Worm (Caenorhabditis elegans) whole organism, young adult: Measurements from ENCODE around the gene F09B12.7.

ENCODE experiments used
- B0336.3 ChIP-seq: fragments of 200-800 bp; sonication (Bioruptor generic); IDR thresholded peaks from 2 replicates; pipeline ENCODE4 v1.3.6; 2022; ENCODE audit warnings: missing genetic modification characterization, missing compliant biosample characterization
- F52B5.7 ChIP-seq: sonication (generic microtip); optimal IDR thresholded peaks from 2 replicates; lab custom pipeline; 2016; ENCODE audit warnings: mild to moderate bottlenecking, missing genetic modification characterization, missing compliant biosample characterization
- F57A8.1 ChIP-seq: fragments of 200-800 bp; sonication (Bioruptor generic); optimal IDR thresholded peaks from 2 replicates; lab custom pipeline; 2018; ENCODE audit warnings: mild to moderate bottlenecking, missing genetic modification characterization, moderate library complexity, missing compliant biosample characterization
- F57C9.4 ChIP-seq: sonication (generic microtip); optimal IDR thresholded peaks from 2 replicates; lab custom pipeline; 2017; ENCODE audit warnings: mild to moderate bottlenecking, missing genetic modification characterization, missing compliant biosample characterization
- Y56A3A.18 ChIP-seq: fragments of 200-800 bp; sonication (Bioruptor generic); IDR thresholded peaks from 2 replicates; pipeline ENCODE4 v1.3.6; 2022; ENCODE audit warnings: missing genetic modification reagents, missing genetic modification characterization, missing compliant biosample characterization
- Y67H2A.10 ChIP-seq: fragments of 200-800 bp; sonication (Bioruptor generic); conservative IDR thresholded peaks from 2 replicates; pipeline ENCODE4 v1.3.6; 2022; ENCODE audit warnings: missing genetic modification reagents, missing genetic modification characterization, missing compliant biosample characterization
- Y79H2A.3 ChIP-seq: fragments of 200-800 bp; sonication (Bioruptor generic); conservative IDR thresholded peaks from 2 replicates; pipeline ENCODE4 v1.3.6; 2022; ENCODE audit warnings: missing genetic modification reagents, missing genetic modification characterization, missing compliant biosample characterization
- aptf-2 ChIP-seq: fragments of 200-800 bp; sonication (Bioruptor generic); conservative IDR thresholded peaks from 2 replicates; pipeline ENCODE4 v1.3.6; 2022; ENCODE audit warnings: missing genetic modification reagents, missing genetic modification characterization, missing compliant biosample characterization
- attf-5 ChIP-seq: fragments of 200-800 bp; sonication (Bioruptor generic); optimal IDR thresholded peaks from 2 replicates; lab custom pipeline; 2018; ENCODE audit warnings: mild to moderate bottlenecking, missing genetic modification characterization, missing compliant biosample characterization
- attf-6 ChIP-seq: fragments of 200-800 bp; sonication (Bioruptor generic); IDR thresholded peaks from 2 replicates; pipeline ENCODE4 v1.3.6; 2022; ENCODE audit warnings: missing genetic modification reagents, missing genetic modification characterization, missing compliant biosample characterization
- bed-1 ChIP-seq: fragments of 200-800 bp; sonication (Bioruptor generic); IDR thresholded peaks from 2 replicates; pipeline ENCODE4 v1.3.6; 2022; ENCODE audit warnings: missing genetic modification reagents, missing genetic modification characterization, missing compliant biosample characterization
- bed-2 ChIP-seq: fragments of 200-800 bp; sonication (Bioruptor generic); IDR thresholded peaks from 2 replicates; pipeline ENCODE4 v1.3.6; 2022; ENCODE audit warnings: missing genetic modification reagents, missing genetic modification characterization, missing compliant biosample characterization
- ceh-91 ChIP-seq: fragments of 200-800 bp; sonication (Bioruptor generic); IDR thresholded peaks from 2 replicates; pipeline ENCODE4 v1.3.6; 2022; ENCODE audit warnings: missing genetic modification reagents, missing genetic modification characterization, missing compliant biosample characterization
- dox-1 ChIP-seq: fragments of 200-800 bp; sonication (Bioruptor generic); IDR thresholded peaks from 2 replicates; pipeline ENCODE4 v1.3.6; 2022; ENCODE audit warnings: missing genetic modification reagents, missing genetic modification characterization, missing compliant biosample characterization
- dpl-1 ChIP-seq: fragments of 150-350 bp; optimal IDR thresholded peaks from 2 replicates; lab custom pipeline; 2014; ENCODE audit warnings: missing biosample characterization, missing genetic modification reagents, missing genetic modification characterization
- efl-1 ChIP-seq: fragments of 150-350 bp; optimal IDR thresholded peaks from 2 replicates; lab custom pipeline; 2014; ENCODE audit warnings: missing biosample characterization, missing genetic modification reagents, missing genetic modification characterization
- egrh-3 ChIP-seq: fragments of 200-800 bp; sonication (Bioruptor generic); IDR thresholded peaks from 2 replicates; pipeline ENCODE4 v1.3.6; 2022; ENCODE audit warnings: missing genetic modification reagents, missing genetic modification characterization, missing compliant biosample characterization
- ekl-4 ChIP-seq: fragments of 200-800 bp; sonication (Bioruptor generic); IDR thresholded peaks from 2 replicates; pipeline ENCODE4 v1.3.6; 2022; ENCODE audit warnings: missing genetic modification reagents, missing genetic modification characterization, missing compliant biosample characterization
- hlh-26 ChIP-seq: fragments of 200-800 bp; sonication (Bioruptor generic); conservative IDR thresholded peaks from 2 replicates; pipeline ENCODE4 v1.3.6; 2022; ENCODE audit warnings: missing genetic modification reagents, missing genetic modification characterization, missing compliant biosample characterization
- lag-1 ChIP-seq: fragments of 200-800 bp; sonication (Bioruptor generic); IDR thresholded peaks from 2 replicates; pipeline ENCODE4 v1.3.6; 2022; ENCODE audit warnings: missing genetic modification reagents, missing genetic modification characterization, missing compliant biosample characterization
- lir-1 ChIP-seq: fragments of 200-800 bp; sonication (Bioruptor generic); conservative IDR thresholded peaks from 2 replicates; pipeline ENCODE4 v1.3.6; 2022; ENCODE audit warnings: missing genetic modification reagents, missing genetic modification characterization, missing compliant biosample characterization
- madf-3 ChIP-seq: fragments of 200-800 bp; sonication (Bioruptor generic); IDR thresholded peaks from 2 replicates; pipeline ENCODE4 v1.3.6; 2022; ENCODE audit warnings: missing genetic modification reagents, missing genetic modification characterization, missing compliant biosample characterization
- madf-6 ChIP-seq: fragments of 200-800 bp; sonication (Bioruptor generic); IDR thresholded peaks from 2 replicates; pipeline ENCODE4 v1.3.6; 2022; ENCODE audit warnings: missing genetic modification reagents, missing genetic modification characterization, missing compliant biosample characterization
- nfya-1 ChIP-seq: sonication (generic microtip); optimal IDR thresholded peaks from 2 replicates; lab custom pipeline; 2017; ENCODE audit warnings: antibody characterized with exemption, missing compliant biosample characterization, missing genetic modification characterization, borderline replicate concordance; ENCODE audit not compliant: insufficient read depth
- nhr-27 ChIP-seq: fragments of 200-800 bp; sonication (Bioruptor generic); optimal IDR thresholded peaks from 2 replicates; lab custom pipeline; 2018; ENCODE audit warnings: mild to moderate bottlenecking, missing genetic modification characterization, moderate library complexity, missing compliant biosample characterization
- rpc-1 ChIP-seq, 2 experiments: fragments of 150-350 bp in 1 of 2; sonication (generic microtip) in 1 of 2; optimal IDR thresholded peaks; 2 replicates each; lab custom pipeline; 2014 to 2018; ENCODE audit warnings: missing biosample characterization in 1 of 2, missing genetic modification characterization in 1 of 2, missing genetic modification reagents in 1 of 2, missing genotype in 1 of 2
- sdz-38 ChIP-seq: sonication (generic microtip); optimal IDR thresholded peaks from 2 replicates; lab custom pipeline; 2016; ENCODE audit warnings: missing genotype, missing genetic modification characterization, missing compliant biosample characterization
- sea-2 ChIP-seq: fragments of 200-800 bp; sonication (Bioruptor generic); IDR thresholded peaks from 2 replicates; pipeline ENCODE4 v1.3.6; 2022; ENCODE audit warnings: missing genetic modification characterization, missing compliant biosample characterization
- snpc-1.1 ChIP-seq: sonication (generic microtip); optimal IDR thresholded peaks from 2 replicates; lab custom pipeline; 2017; ENCODE audit warnings: missing genetic modification characterization, mild to moderate bottlenecking, missing compliant biosample characterization, antibody characterized with exemption, moderate library complexity, missing genotype, missing genetic modification reagents; ENCODE audit not compliant: insufficient read depth
- snpc-3.4 ChIP-seq: sonication (generic microtip); optimal IDR thresholded peaks from 2 replicates; lab custom pipeline; 2017; ENCODE audit warnings: missing genetic modification characterization, mild to moderate bottlenecking, missing compliant biosample characterization, antibody characterized with exemption, moderate library complexity, missing genotype, missing genetic modification reagents
- snpc-4 ChIP-seq, 5 experiments: fragments of 150-350 bp in 1 of 5; sonication (generic microtip) in 4 of 5; optimal IDR thresholded peaks; 2 replicates each; lab custom pipeline; 2014 to 2018; ENCODE audit warnings: missing genetic modification characterization in 5 of 5, missing biosample characterization in 3 of 5, antibody characterized with exemption in 2 of 5, mild to moderate bottlenecking in 2 of 5, missing compliant biosample characterization in 2 of 5, missing genotype in 2 of 5, moderate library complexity in 2 of 5, missing genetic modification reagents in 1 of 5
- tlf-1 ChIP-seq: fragments of 200-800 bp; sonication (Bioruptor generic); optimal IDR thresholded peaks from 2 replicates; lab custom pipeline; 2018; ENCODE audit warnings: mild to moderate bottlenecking, missing genetic modification characterization, missing compliant biosample characterization
- unc-62 ChIP-seq: fragments of 150-350 bp; optimal IDR thresholded peaks from 2 replicates; lab custom pipeline; 2014; ENCODE audit warnings: missing biosample characterization, missing genetic modification reagents, missing genetic modification characterization
- ztf-18 ChIP-seq: sonication (generic microtip); optimal IDR thresholded peaks from 2 replicates; lab custom pipeline; 2016; ENCODE audit warnings: missing genotype, mild to moderate bottlenecking, missing genetic modification characterization, missing compliant biosample characterization
- ztf-28 ChIP-seq: fragments of 200-800 bp; sonication (Bioruptor generic); IDR thresholded peaks from 2 replicates; pipeline ENCODE4 v1.3.6; 2022; ENCODE audit warnings: missing genetic modification reagents, missing genetic modification characterization, missing compliant biosample characterization

The F09B12.7 gene

DNA sequence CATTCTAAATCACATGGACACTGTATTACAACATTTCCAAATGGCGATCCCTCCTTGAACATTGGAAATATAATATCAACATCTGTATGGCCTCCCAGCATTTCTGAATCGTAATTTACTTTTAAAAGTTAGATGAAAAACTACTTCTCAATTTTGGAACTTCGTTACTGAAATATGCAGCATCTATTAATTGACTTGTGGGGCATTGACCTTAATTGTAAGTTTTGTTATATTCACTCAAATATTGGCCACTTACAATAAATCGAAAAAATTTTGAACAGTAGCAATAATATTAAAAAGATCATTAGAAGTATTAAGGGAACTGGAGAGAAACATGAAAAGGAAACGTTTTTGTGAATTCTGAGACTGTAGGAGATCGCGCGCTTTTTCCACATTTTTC lies 25.6 kb downstream of the F09B12.7 start, which contains the start of gene mam-6:
Gene mam-6 (minus strand): TSS at position 101 of the 400 bp plus-strand sequence.
- TF ChIP-seq unc-62 (GFP tag; lab: Kevin White, UChicago) (no peak), ztf-18 (tag; lab: Kevin White, UChicago) (no peak), nhr-27 (tag; lab: Kevin White, UChicago) (no peak), attf-6 (GFP tag; lab: Robert Waterston, UW) (no peak), sea-2 (GFP tag; lab: Robert Waterston, UW) (no peak), F57C9.4 (no peak), nfya-1 (tag; lab: Kevin White, UChicago) (no peak), snpc-4 (GFP tag; optimal IDR thresholded peaks at IDR 0.05; lab: Kevin White, UChicago) (no peak), snpc-4 (tag; optimal IDR thresholded peaks at IDR 0.05; lab: Kevin White, UChicago) (no peak), aptf-2 (no peak), bed-2 (no peak), madf-6 (no peak)
- TF ChIP-seq, all 124 proteins: peak for 0

DNA sequence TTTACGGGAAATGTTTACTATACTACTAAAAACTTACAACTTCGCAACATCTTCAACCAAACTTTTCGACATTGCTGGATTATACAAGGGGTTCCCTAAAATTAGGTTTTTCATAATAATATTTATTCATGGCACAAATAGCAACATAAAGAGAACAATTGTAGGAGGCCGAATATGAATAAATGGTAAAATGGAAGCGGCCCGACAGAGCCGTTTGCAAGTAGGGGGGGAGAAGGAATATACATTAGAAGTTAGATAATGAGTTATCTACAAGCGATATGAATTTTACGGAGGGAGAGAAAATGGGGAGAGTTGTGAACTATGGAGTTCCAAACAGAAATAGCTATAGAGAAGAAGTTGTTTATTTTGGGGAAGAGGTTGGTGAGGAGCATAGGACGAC lies 34.6 kb downstream of the F09B12.7 start, which contains the start of gene fbxa-96:
Gene fbxa-96 (minus strand): TSS at position 101 of the 400 bp plus-strand sequence.
- no peak for TF ChIP-seq sea-2 (GFP tag; lab: Robert Waterston, UW)
- TF ChIP-seq F57A8.1 (GFP tag; lab: Kevin White, UChicago) = no peak
- TF ChIP-seq F52B5.7 (tag; lab: Kevin White, UChicago) = no peak
- TF ChIP-seq Y56A3A.18 (GFP tag; lab: Robert Waterston, UW) = no peak
- no peak for TF ChIP-seq lir-1 (GFP tag; lab: Robert Waterston, UW)
- no peak for TF ChIP-seq Y67H2A.10 (GFP tag; lab: Robert Waterston, UW)
- TF ChIP-seq ceh-91 = no peak
- no peak for TF ChIP-seq hlh-26 (GFP tag; lab: Robert Waterston, UW)
- TF ChIP-seq tlf-1 = no peak
- no peak for TF ChIP-seq attf-5 (GFP tag; lab: Kevin White, UChicago)
- no peak for TF ChIP-seq madf-3 (GFP tag; lab: Robert Waterston, UW)
- TF ChIP-seq snpc-3.4 = no peak
- no peak for TF ChIP-seq B0336.3
- no peak for TF ChIP-seq rpc-1 (optimal IDR thresholded peaks at IDR 0.05; lab: Kevin White, UChicago)
- no peak for TF ChIP-seq rpc-1 (tag; optimal IDR thresholded peaks at IDR 0.05; lab: Kevin White, UChicago)
- no peak for TF ChIP-seq ekl-4
- no peak for TF ChIP-seq efl-1 (GFP tag; lab: Kevin White, UChicago)
- no peak for TF ChIP-seq snpc-1.1 (tag; lab: Kevin White, UChicago)

DNA sequence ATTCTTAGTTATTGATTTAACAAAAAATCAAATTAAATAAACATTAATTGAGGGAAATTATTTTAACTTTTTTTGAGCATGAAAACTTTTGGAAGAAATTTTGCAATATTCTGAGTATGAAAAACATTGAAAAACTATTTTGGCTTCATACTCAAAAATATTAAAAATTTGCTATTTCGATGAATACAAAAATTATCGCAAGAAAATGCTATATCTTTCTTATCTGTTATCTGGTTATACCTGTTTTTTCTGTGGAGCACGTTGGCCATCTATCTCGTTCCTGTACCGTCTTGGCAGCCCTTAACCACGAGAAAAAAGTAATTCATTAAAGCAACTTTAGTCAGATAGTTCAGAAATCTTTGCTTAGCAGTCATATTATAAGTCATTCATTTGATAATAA lies 37.0 kb downstream of the F09B12.7 start:
- TF ChIP-seq Y79H2A.3 (GFP tag; lab: Robert Waterston, UW) (no peak), ztf-28 (GFP tag; lab: Robert Waterston, UW) (no peak), dpl-1 (GFP tag; lab: Kevin White, UChicago) (no peak), bed-1 (no peak), Y56A3A.18 (GFP tag; lab: Robert Waterston, UW) (no peak), egrh-3 (GFP tag; lab: Robert Waterston, UW) (no peak), efl-1 (GFP tag; lab: Kevin White, UChicago) (no peak), sdz-38 (tag; lab: Kevin White, UChicago) (no peak), dox-1 (no peak), lag-1 (no peak)
